Worm (Caenorhabditis elegans) whole organism, young adult: ENCODE data around the gene dod-20.

ENCODE experiments used
- B0261.1 ChIP-seq: sonication (generic microtip); optimal IDR thresholded peaks from 2 replicates; lab custom pipeline; 2016; ENCODE audit warnings: mild to moderate bottlenecking, missing genetic modification characterization, moderate library complexity, missing compliant biosample characterization
- B0336.3 ChIP-seq: fragments of 200-800 bp; sonication (Bioruptor generic); IDR thresholded peaks from 2 replicates; pipeline ENCODE4 v1.3.6; 2022; ENCODE audit warnings: missing genetic modification characterization, missing compliant biosample characterization
- F10E7.11 ChIP-seq: sonication (generic microtip); optimal IDR thresholded peaks from 2 replicates; lab custom pipeline; 2017; ENCODE audit warnings: mild to moderate bottlenecking, missing genetic modification characterization, moderate library complexity, missing compliant biosample characterization
- F37B4.10 ChIP-seq: fragments of 200-800 bp; sonication (Bioruptor generic); IDR thresholded peaks from 2 replicates; pipeline ENCODE4 v1.3.6; 2022; ENCODE audit warnings: missing genetic modification characterization, missing compliant biosample characterization
- F39B2.1 ChIP-seq: fragments of 200-800 bp; sonication (Bioruptor generic); IDR thresholded peaks from 2 replicates; pipeline ENCODE4 v1.3.6; 2022; ENCODE audit warnings: missing genetic modification reagents, missing genetic modification characterization, missing compliant biosample characterization
- F49E8.2 ChIP-seq: sonication (generic microtip); optimal IDR thresholded peaks from 3 replicates; lab custom pipeline; 2017; ENCODE audit warnings: missing genetic modification characterization, mild to moderate bottlenecking, missing compliant biosample characterization, antibody characterized with exemption, moderate library complexity; ENCODE audit not compliant: insufficient read depth
- F55B11.4 ChIP-seq: sonication (generic microtip); optimal IDR thresholded peaks from 2 replicates; lab custom pipeline; 2016; ENCODE audit warnings: missing compliant biosample characterization, missing genetic modification characterization, borderline replicate concordance; ENCODE audit not compliant: insufficient read depth
- F57C9.4 ChIP-seq: sonication (generic microtip); optimal IDR thresholded peaks from 2 replicates; lab custom pipeline; 2017; ENCODE audit warnings: mild to moderate bottlenecking, missing genetic modification characterization, missing compliant biosample characterization
- K11D2.4 ChIP-seq: fragments of 200-800 bp; sonication (Bioruptor generic); IDR thresholded peaks from 2 replicates; pipeline ENCODE4 v1.3.6; 2022; ENCODE audit warnings: missing genetic modification reagents, missing genetic modification characterization, missing compliant biosample characterization
- Y53F4B.3 ChIP-seq: fragments of 200-800 bp; sonication (Bioruptor generic); IDR thresholded peaks from 2 replicates; pipeline ENCODE4 v1.3.6; 2022; ENCODE audit warnings: missing genetic modification reagents, missing genetic modification characterization, missing compliant biosample characterization
- Y56A3A.18 ChIP-seq: fragments of 200-800 bp; sonication (Bioruptor generic); IDR thresholded peaks from 2 replicates; pipeline ENCODE4 v1.3.6; 2022; ENCODE audit warnings: missing genetic modification reagents, missing genetic modification characterization, missing compliant biosample characterization
- Y67H2A.10 ChIP-seq: fragments of 200-800 bp; sonication (Bioruptor generic); conservative IDR thresholded peaks from 2 replicates; pipeline ENCODE4 v1.3.6; 2022; ENCODE audit warnings: missing genetic modification reagents, missing genetic modification characterization, missing compliant biosample characterization
- ZK185.1 ChIP-seq: sonication (generic microtip); optimal IDR thresholded peaks from 2 replicates; lab custom pipeline; 2016; ENCODE audit warnings: mild to moderate bottlenecking, missing genetic modification characterization, missing compliant biosample characterization; ENCODE audit not compliant: poor library complexity, severe bottlenecking
- aptf-2 ChIP-seq: fragments of 200-800 bp; sonication (Bioruptor generic); conservative IDR thresholded peaks from 2 replicates; pipeline ENCODE4 v1.3.6; 2022; ENCODE audit warnings: missing genetic modification reagents, missing genetic modification characterization, missing compliant biosample characterization
- cebp-1 ChIP-seq, 2 experiments: fragments of 200-800 bp in 1 of 2; sonication (Bioruptor generic) in 1 of 2; sonication (generic microtip) in 1 of 2; IDR thresholded peaks in 1 of 2; optimal IDR thresholded peaks in 1 of 2; 2 replicates each; pipeline versions ENCODE4 v1.3.6 to Lab custom; 2017 to 2022; ENCODE audit warnings: missing compliant biosample characterization in 2 of 2, missing genetic modification characterization in 2 of 2, mild to moderate bottlenecking in 1 of 2, missing genetic modification reagents in 1 of 2, moderate library complexity in 1 of 2
- ceh-58 ChIP-seq: fragments of 200-800 bp; sonication (Bioruptor generic); IDR thresholded peaks from 2 replicates; pipeline ENCODE4 v1.3.6; 2022; ENCODE audit warnings: missing genetic modification characterization, missing compliant biosample characterization
- die-1 ChIP-seq: sonication (generic microtip); optimal IDR thresholded peaks from 2 replicates; lab custom pipeline; 2016; ENCODE audit warnings: missing genotype, mild to moderate bottlenecking, missing genetic modification characterization, missing compliant biosample characterization
- ekl-4 ChIP-seq: fragments of 200-800 bp; sonication (Bioruptor generic); IDR thresholded peaks from 2 replicates; pipeline ENCODE4 v1.3.6; 2022; ENCODE audit warnings: missing genetic modification reagents, missing genetic modification characterization, missing compliant biosample characterization
- hrde-1 ChIP-seq: sonication (generic microtip); optimal IDR thresholded peaks from 2 replicates; lab custom pipeline; 2016; ENCODE audit warnings: missing genetic modification characterization, mild to moderate bottlenecking, missing compliant biosample characterization, moderate library complexity, missing genotype, missing genetic modification reagents, borderline replicate concordance
- lag-1 ChIP-seq: fragments of 200-800 bp; sonication (Bioruptor generic); IDR thresholded peaks from 2 replicates; pipeline ENCODE4 v1.3.6; 2022; ENCODE audit warnings: missing genetic modification reagents, missing genetic modification characterization, missing compliant biosample characterization
- nhr-179 ChIP-seq: sonication (generic microtip); optimal IDR thresholded peaks from 2 replicates; lab custom pipeline; 2016; ENCODE audit warnings: mild to moderate bottlenecking, missing genetic modification characterization, missing compliant biosample characterization
- nhr-27 ChIP-seq: fragments of 200-800 bp; sonication (Bioruptor generic); optimal IDR thresholded peaks from 2 replicates; lab custom pipeline; 2018; ENCODE audit warnings: mild to moderate bottlenecking, missing genetic modification characterization, moderate library complexity, missing compliant biosample characterization
- nhr-80 ChIP-seq: sonication (generic microtip); optimal IDR thresholded peaks from 2 replicates; lab custom pipeline; 2016; ENCODE audit warnings: missing genetic modification characterization, missing compliant biosample characterization
- nhr-90 ChIP-seq: sonication (generic microtip); optimal IDR thresholded peaks from 2 replicates; lab custom pipeline; 2016; ENCODE audit warnings: missing genotype, mild to moderate bottlenecking, missing genetic modification characterization, missing compliant biosample characterization
- pha-4 ChIP-seq: fragments of 150-350 bp; sonication (generic microtip); optimal IDR thresholded peaks from 2 replicates; lab custom pipeline; 2014; ENCODE audit warnings: missing biosample characterization, missing genetic modification reagents, missing genetic modification characterization
- rpc-1 ChIP-seq, 2 experiments: fragments of 150-350 bp in 1 of 2; sonication (generic microtip) in 1 of 2; optimal IDR thresholded peaks; 2 replicates each; lab custom pipeline; 2014 to 2018; ENCODE audit warnings: missing biosample characterization in 1 of 2, missing genetic modification characterization in 1 of 2, missing genetic modification reagents in 1 of 2, missing genotype in 1 of 2
- snpc-1.1 ChIP-seq: sonication (generic microtip); optimal IDR thresholded peaks from 2 replicates; lab custom pipeline; 2017; ENCODE audit warnings: missing genetic modification characterization, mild to moderate bottlenecking, missing compliant biosample characterization, antibody characterized with exemption, moderate library complexity, missing genotype, missing genetic modification reagents; ENCODE audit not compliant: insufficient read depth
- snpc-3.4 ChIP-seq: sonication (generic microtip); optimal IDR thresholded peaks from 2 replicates; lab custom pipeline; 2017; ENCODE audit warnings: missing genetic modification characterization, mild to moderate bottlenecking, missing compliant biosample characterization, antibody characterized with exemption, moderate library complexity, missing genotype, missing genetic modification reagents
- tbp1 ChIP-seq: fragments of 200-800 bp; sonication (Bioruptor generic); optimal IDR thresholded peaks from 2 replicates; lab custom pipeline; 2018; ENCODE audit warnings: mild to moderate bottlenecking, missing genetic modification characterization, missing compliant biosample characterization
- zim-3 ChIP-seq: sonication (generic microtip); optimal IDR thresholded peaks from 2 replicates; lab custom pipeline; 2017; ENCODE audit warnings: mild to moderate bottlenecking, missing genetic modification characterization, moderate library complexity, missing compliant biosample characterization
- ztf-18 ChIP-seq: sonication (generic microtip); optimal IDR thresholded peaks from 2 replicates; lab custom pipeline; 2016; ENCODE audit warnings: missing genotype, mild to moderate bottlenecking, missing genetic modification characterization, missing compliant biosample characterization
- ztf-26 ChIP-seq: sonication (generic microtip); optimal IDR thresholded peaks from 2 replicates; lab custom pipeline; 2017; ENCODE audit warnings: missing genetic modification characterization, missing compliant biosample characterization
- ztf-3 ChIP-seq: fragments of 200-800 bp; sonication (Bioruptor generic); optimal IDR thresholded peaks from 2 replicates; lab custom pipeline; 2018; ENCODE audit warnings: mild to moderate bottlenecking, missing genetic modification characterization, missing compliant biosample characterization

dod-20 gene

ce11 chrV:453569-453968, 31.3 kb downstream of the dod-20 start, which contains the start of gene nhr-98:
Gene nhr-98 (plus strand): TSS chrV:453869.
- TF ChIP-seq F10E7.11 (tag; lab: Kevin White, UChicago) (no peak), nhr-27 (tag; lab: Kevin White, UChicago) (no peak), ztf-18 (tag; lab: Kevin White, UChicago) (no peak), F55B11.4 (tag; lab: Kevin White, UChicago) (no peak), Y67H2A.10 (no peak), ceh-58 (no peak), rpc-1 (optimal IDR thresholded peaks at IDR 0.05; lab: Kevin White, UChicago) (no peak), rpc-1 (tag; optimal IDR thresholded peaks at IDR 0.05; lab: Kevin White, UChicago) (no peak), ZK185.1 (tag; lab: Kevin White, UChicago) (no peak), Y56A3A.18 (GFP tag; lab: Robert Waterston, UW) (no peak), ztf-3 (GFP tag; lab: Kevin White, UChicago) (no peak), hrde-1 (tag; lab: Kevin White, UChicago) (no peak), nhr-179 (tag; lab: Kevin White, UChicago) (no peak), Y53F4B.3 (no peak), ztf-26 (tag; lab: Kevin White, UChicago) (no peak), F39B2.1 (GFP tag; lab: Robert Waterston, UW) (no peak), F37B4.10 (GFP tag; lab: Robert Waterston, UW) (no peak)

DNA sequence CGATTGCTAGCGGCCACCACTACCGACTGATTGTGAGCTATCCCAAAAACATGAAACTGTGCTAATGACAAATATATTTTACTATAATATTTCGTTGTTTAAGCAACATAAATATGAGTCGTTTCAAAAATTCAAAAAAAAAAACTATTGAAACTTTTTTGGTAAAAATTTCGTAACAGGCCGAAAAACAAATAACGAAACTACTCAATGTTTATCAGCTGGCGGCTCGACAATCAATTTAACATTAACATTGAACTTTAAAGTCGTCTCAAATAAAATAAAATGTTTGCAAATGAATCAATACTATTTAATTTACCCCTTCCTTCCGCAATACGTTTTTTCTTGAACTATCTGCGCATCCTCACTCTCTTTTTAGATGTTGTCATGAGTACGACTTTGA, 35.6 kb downstream of the dod-20 start:
- no peak for TF ChIP-seq B0261.1
- no peak for TF ChIP-seq cebp-1 (GFP tag; IDR thresholded peaks at IDR 0.05; lab: Robert Waterston, UW)
- peak; percentile 72 for TF ChIP-seq cebp-1 (tag; optimal IDR thresholded peaks at IDR 0.05; lab: Kevin White, UChicago)
- peak; percentile 5 for TF ChIP-seq pha-4 (tag; lab: Kevin White, UChicago)

- TF ChIP-seq F57C9.4 (tag; lab: Kevin White, UChicago) (no peak), tbp1 (GFP tag; lab: Kevin White, UChicago) (no peak), nhr-90 (tag; lab: Kevin White, UChicago) (no peak), F49E8.2 (no peak), nhr-80 (peak; percentile 67), K11D2.4 (GFP tag; lab: Robert Waterston, UW) (no peak), zim-3 (no peak)
Measured at ce11 chrV:459464-459863, 37.2 kb downstream of the dod-20 start, which contains the start of gene nhr-203. Gene nhr-203 (plus strand): TSS chrV:459795.

ce11 chrV:462263-462662, 40.0 kb downstream of the dod-20 start, which contains the start of gene nhr-202:
Gene nhr-202 (plus strand): TSS chrV:462588.
- TF ChIP-seq ekl-4 (no peak), lag-1 (GFP tag; lab: Robert Waterston, UW) (no peak), nhr-80 (peak; percentile 49), F49E8.2 (no peak), snpc-3.4 (tag; lab: Kevin White, UChicago) (no peak)

DNA sequence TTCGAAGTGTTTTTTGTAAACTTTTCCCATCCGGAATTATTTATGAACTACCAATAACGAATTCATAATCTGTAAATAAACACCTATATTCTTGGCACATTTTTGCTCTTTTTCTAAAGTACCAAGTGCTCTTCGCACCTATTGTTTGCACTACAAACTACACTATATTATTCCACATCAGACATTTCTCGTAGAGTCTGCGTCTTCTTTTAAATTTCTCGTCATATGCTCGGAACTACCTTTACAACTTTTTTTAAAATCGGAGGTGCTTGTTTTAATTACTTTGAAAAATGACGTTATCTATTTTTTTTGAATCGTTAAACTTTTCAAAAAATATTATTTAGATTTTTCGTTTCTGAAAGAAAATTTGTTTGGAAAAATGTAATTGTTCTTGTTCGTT, 42.6 kb downstream of the dod-20 start, which contains the start of gene nhr-201:
Gene nhr-201 (plus strand): TSS at position 29 of the 400 bp plus-strand sequence.
- no peak for TF ChIP-seq aptf-2 (GFP tag; lab: Robert Waterston, UW)
- no peak for TF ChIP-seq B0336.3
- no peak for TF ChIP-seq snpc-1.1 (tag; lab: Kevin White, UChicago)
- no peak for TF ChIP-seq ZK185.1 (tag; lab: Kevin White, UChicago)
- TF ChIP-seq nhr-80 = peak; percentile 11
- TF ChIP-seq die-1 (tag; lab: Kevin White, UChicago) = no peak
